Worm (Caenorhabditis elegans) whole organism, L2 larva: ENCODE results near the gene sysm-1.

Experiments
- R02D3.7 ChIP-seq: fragments of 150-350 bp; optimal IDR thresholded peaks from 2 replicates; lab custom pipeline; 2014; ENCODE audit warnings: missing biosample characterization, missing genetic modification characterization
- ZK546.5 ChIP-seq: sonication (generic microtip); optimal IDR thresholded peaks from 2 replicates; lab custom pipeline; 2017; ENCODE audit warnings: missing biosample characterization, missing genetic modification characterization
- ama-1 ChIP-seq: fragments of 150-350 bp; optimal IDR thresholded peaks from 2 replicates; lab custom pipeline; 2018; ENCODE audit warnings: inconsistent platforms
- ceh-16 ChIP-seq: fragments of 150-350 bp; optimal IDR thresholded peaks from 2 replicates; lab custom pipeline; 2014; ENCODE audit warnings: missing biosample characterization, missing genetic modification characterization
- lin-39 ChIP-seq: fragments of 150-350 bp; optimal IDR thresholded peaks from 2 replicates; lab custom pipeline; 2014; ENCODE audit warnings: missing biosample characterization, missing genetic modification reagents, missing genetic modification characterization
- mdl-1 ChIP-seq, 2 experiments: fragments of 150-350 bp in 1 of 2; sonication (generic microtip) in 1 of 2; optimal IDR thresholded peaks; 2 replicates each; lab custom pipeline; 2017; ENCODE audit warnings: missing biosample characterization in 2 of 2, missing genetic modification characterization in 2 of 2
- skn-1 ChIP-seq: sonication (generic microtip); optimal IDR thresholded peaks from 2 replicates; lab custom pipeline; 2017; ENCODE audit warnings: missing biosample characterization, missing genetic modification characterization
- unc-39 ChIP-seq: fragments of 150-350 bp; optimal IDR thresholded peaks from 2 replicates; lab custom pipeline; 2014; ENCODE audit warnings: missing biosample characterization, missing genetic modification characterization
- unc-62 ChIP-seq: fragments of 150-350 bp; optimal IDR thresholded peaks from 2 replicates; lab custom pipeline; 2014; ENCODE audit warnings: missing biosample characterization, missing genetic modification reagents, missing genetic modification characterization
- zag-1 ChIP-seq: fragments of 150-350 bp; optimal IDR thresholded peaks from 2 replicates; lab custom pipeline; 2014; ENCODE audit warnings: missing biosample characterization, missing genetic modification characterization

DNA sequence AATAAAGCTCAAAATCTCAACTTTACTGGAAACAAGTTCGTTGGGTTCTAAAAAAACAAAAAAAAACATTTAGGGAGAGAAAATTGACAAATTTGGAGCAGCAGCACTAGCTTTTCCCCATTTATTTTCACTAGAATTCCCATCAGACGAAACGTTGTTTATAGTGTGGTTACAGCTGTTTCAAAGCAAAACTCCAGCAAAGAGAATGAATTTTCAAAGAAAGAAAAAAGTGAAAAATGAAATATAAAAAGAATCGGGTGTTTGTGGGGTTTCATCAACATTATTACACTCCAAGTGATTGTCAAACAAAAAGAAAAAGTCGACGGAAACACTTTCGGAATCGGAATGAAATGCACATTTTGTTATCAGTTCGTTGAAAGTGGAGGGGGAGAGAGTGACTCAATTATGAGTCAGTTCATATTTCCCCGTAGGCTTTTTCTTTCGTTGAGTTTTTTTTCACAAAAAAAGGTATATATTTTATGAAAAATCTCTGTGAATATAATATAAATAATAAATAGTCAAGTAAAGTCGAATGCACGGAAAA lies 11.3 kb upstream of the sysm-1 start:
- no peak for TF ChIP-seq skn-1 (tag; lab: Kevin White, UChicago)
- no peak for TF ChIP-seq R02D3.7 (tag; lab: Kevin White, UChicago)
- no peak for TF ChIP-seq unc-39 (tag; lab: Kevin White, UChicago)
- no peak for TF ChIP-seq ceh-16
- TF ChIP-seq lin-39 (tag; lab: Kevin White, UChicago): no peak
- no peak for TF ChIP-seq zag-1 (tag; lab: Kevin White, UChicago)
- no peak for TF ChIP-seq ZK546.5 (tag; lab: Kevin White, UChicago)
- TF ChIP-seq ama-1 (lab: Kevin White, UChicago): no peak
- no peak for TF ChIP-seq mdl-1 (tag; optimal IDR thresholded peaks at IDR 0.05; lab: Kevin White, UChicago)
- no peak for TF ChIP-seq unc-62 (GFP tag; lab: Kevin White, UChicago)
